Worm (Caenorhabditis elegans) whole organism, dauer: Measurements from ENCODE around the gene D2096.13.

Experiments
- unc-62 ChIP-seq: sonication (generic microtip); optimal IDR thresholded peaks from 2 replicates; lab custom pipeline; 2017; ENCODE audit warnings: missing biosample characterization, missing genetic modification reagents, missing genetic modification characterization

Gene D2096.13

DNA sequence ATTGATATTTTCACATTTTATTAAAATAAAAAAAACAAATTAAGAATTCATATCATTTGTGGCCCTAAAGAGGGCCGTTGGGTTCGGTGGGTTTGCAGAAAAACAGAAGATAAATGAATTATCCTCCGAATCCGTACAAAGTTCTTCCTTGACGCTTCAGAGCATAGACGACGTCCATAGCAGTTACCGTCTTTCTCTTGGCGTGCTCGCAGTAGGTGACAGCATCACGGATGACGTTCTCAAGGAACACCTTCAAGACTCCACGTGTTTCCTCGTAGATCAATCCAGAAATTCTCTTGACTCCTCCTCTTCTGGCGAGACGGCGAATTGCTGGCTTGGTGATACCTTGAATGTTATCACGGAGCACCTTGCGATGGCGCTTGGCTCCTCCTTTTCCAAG, 24.8 kb downstream of the D2096.13 start:
- no peak for TF ChIP-seq unc-62 (GFP tag; lab: Kevin White, UChicago)

DNA sequence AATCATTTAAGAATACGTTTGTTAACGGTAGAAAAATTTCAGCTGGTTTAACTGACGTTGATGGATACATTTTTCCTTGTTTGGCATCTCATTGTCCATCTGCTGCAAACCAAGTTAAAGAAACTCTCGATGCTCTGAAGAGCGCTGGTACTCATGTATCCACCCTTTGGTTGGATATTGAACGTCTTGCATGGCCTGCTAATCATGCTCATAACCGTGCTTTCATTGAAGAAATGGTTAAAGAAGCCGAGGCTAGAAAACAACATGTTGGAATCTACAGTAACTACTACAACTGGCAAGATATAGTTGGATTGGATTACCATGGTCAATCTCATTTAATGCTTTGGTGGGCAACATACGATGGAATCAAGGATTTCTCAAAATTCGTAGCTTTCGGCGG, 25.4 kb downstream of the D2096.13 start:
- TF ChIP-seq unc-62 (GFP tag; lab: Kevin White, UChicago) = no peak

DNA sequence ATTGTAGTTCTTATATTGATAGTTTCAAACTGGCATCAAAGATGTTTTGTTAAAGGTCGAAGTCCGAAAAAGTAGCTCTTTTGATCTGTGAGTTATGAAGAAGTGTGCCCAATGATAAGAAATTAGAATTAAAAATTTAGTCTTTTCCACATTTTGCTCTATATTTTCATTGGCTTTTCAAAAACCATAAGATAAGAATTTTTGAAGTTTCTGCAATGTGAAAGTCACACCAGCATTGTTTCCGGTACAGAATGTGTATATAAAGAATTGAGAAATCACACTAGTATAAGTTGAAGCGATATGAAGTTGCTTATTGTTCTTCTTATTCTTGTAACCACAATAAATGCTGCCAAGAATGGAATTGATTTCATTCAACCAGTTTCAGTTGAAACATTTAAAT, 25.9 kb downstream of the D2096.13 start, which contains the start of gene lys-10:
lys-10 (plus strand) TSS at position 301 of the 400 bp plus-strand sequence.
- TF ChIP-seq unc-62 (GFP tag; lab: Kevin White, UChicago) = no peak

DNA sequence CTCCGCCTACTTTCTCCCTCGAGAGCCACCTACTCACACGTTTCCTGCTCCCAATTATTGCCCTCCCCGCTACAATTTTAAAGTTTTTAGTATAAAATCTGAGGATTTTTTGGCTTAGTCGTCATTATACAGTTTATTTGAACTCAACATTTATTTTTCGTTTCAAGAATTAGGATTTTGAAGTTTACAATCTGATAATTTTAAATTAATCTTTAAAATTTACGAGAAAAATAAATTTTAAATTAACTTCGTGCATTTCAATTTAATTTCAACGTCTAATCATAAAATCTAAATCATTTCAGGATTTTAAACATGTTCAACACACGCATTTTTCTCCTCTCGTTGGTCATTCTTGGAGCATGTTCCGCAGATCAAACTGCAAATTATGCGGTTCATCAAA, 29.5 kb downstream of the D2096.13 start, which contains the start of gene F35H10.2:
F35H10.2 (plus strand) TSS at position 301 of the 400 bp plus-strand sequence.
- TF ChIP-seq unc-62 (GFP tag; lab: Kevin White, UChicago) = no peak

DNA sequence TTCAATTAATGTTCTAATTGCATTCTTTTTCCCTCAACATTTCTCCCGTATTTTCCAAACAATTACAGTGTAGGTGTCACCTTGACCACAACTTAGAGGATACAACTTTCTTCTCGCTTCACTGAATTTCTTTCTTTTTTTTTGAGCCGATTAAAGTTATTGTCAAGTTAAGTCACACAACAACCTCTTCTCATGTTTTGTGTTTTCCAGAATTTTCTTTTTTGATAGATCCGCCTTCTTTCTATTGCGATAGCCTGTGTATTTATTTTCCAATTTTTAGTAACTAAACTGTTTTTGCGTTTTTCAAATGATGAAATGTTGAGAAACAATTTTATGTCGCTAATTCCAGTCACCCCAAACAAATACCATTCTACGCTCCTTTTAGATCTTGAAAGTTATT, 32.7 kb downstream of the D2096.13 start, which contains the start of gene F35H10.3:
F35H10.3 (plus strand) TSS at position 301 of the 400 bp plus-strand sequence.
- TF ChIP-seq unc-62 (GFP tag; lab: Kevin White, UChicago) = no peak

DNA sequence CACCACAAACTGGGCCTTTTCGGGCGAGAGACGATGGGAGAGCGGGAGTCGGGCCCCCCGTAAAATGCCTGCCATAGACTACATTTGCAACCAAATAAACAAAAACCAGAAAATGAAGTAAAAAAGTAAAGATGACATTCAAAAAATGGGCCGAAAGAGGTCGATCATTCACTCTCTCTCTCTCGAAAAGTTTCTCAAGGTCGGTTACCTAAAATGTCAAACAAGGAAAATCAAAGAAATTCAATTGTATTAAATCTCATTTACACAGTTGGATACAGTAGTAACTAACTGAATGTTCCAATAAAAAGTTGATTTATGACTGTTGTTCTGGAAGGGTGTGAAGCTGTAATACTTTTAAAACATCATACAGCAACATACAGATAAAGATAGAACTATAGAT, 39.6 kb downstream of the D2096.13 start:
- no peak for TF ChIP-seq unc-62 (GFP tag; lab: Kevin White, UChicago)

DNA sequence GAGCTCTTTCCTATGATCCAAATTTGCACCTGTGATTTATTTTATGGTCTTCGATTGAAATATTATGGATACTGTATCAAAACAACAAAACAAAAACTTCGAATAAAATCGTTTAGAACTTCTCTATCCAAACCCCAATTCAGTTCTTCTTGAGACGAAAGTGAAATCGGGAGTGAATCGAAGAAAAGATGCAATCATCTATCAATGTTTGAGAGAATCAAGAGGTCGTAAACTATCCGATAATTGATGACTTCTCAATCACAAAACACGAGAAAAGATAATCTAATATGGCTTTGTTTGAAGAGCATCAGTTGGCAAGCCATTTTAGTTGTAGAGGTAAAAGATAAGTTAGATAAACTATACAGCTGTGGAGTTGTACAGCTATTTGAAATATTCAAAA, 40.6 kb downstream of the D2096.13 start:
- TF ChIP-seq unc-62 (GFP tag; lab: Kevin White, UChicago) = no peak

DNA sequence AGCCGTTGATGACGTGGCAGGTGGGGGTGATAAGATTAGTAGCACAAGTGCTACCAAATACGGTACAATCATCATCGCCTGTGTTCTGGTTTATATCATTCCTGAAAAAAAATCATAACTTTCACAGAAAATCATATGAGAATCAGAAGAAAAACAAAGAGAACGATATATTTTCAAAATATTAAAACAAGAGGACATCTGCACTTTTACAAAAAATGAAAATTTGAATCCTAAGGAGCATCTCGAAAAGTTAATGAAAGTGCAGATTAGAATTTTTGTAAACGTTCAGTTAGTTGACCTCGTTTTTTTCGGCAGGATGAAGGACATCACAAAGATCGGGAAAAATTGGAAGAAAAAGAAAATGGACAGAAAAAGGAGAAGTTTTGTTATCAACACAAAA, 45.5 kb downstream of the D2096.13 start, which contains the start of gene F35H10.10:
F35H10.10 (minus strand) TSS at position 101 of the 400 bp plus-strand sequence.
- TF ChIP-seq unc-62 (GFP tag; lab: Kevin White, UChicago) = no peak

DNA sequence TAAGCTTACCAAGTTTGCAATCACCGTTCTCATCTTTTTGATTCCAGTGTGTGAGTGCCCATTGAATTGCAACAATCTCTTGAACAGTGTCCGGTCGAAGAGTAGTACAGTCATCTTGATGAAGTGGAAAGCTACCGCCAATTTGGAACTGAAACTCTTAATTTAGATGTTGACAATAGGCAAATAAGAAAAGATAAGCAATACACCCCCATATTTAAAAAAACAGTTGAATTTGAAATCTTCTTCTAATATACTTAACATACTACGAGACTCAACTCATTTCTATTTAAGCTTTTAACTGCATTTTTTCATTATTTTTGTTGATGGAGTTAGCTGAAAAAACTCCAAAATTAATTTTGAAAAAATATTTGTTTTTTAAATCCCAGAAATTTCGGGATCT, 46.3 kb downstream of the D2096.13 start:
- TF ChIP-seq unc-62 (GFP tag; lab: Kevin White, UChicago) = no peak
